Fruit fly (Drosophila melanogaster): Measurements from ENCODE around the gene kz.
A peak's percentile ranks its signal among the peaks of the same experiment; 100 is the strongest.

The kz gene

DNA sequence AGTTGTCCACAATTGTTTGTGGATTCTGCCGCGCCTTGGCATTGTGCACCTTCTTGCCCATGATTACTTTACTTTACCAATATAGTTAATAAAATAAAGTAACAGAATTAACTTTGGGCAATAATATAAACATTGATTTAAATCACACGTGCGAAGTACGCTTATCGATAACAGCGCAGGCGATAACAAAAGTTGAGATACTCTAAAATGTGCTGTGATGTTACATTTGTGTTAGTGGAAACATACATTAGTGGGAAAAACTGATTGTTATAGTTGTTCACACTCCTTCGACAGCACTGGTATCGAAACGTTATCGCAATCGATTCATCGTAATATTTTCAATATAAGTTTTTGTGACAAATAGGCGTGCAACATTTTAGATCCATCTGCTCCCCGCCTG, at the start of gene kz:
Gene kz, minus strand, starts transcription at position 194 of the 400 bp plus-strand sequence.
- TF ChIP-seq Lpt (GFP tag; optimal IDR thresholded peaks at IDR 0.05): no peak
- TF ChIP-seq fd85E (GFP tag; optimal IDR thresholded peaks at IDR 0.05): no peak
- TF ChIP-seq Sox102F (GFP tag; optimal IDR thresholded peaks at IDR 0.05): no peak
- no peak for TF ChIP-seq CG11294 (GFP tag; IDR thresholded peaks at IDR 0.05)
- TF ChIP-seq CG32006 (GFP tag; optimal IDR thresholded peaks at IDR 0.05): no peak
- TF ChIP-seq Sox15 (GFP tag; optimal IDR thresholded peaks at IDR 0.05): no peak
- TF ChIP-seq Met (GFP tag; optimal IDR thresholded peaks at IDR 0.05): no peak
- no peak for TF ChIP-seq Hr4 (GFP tag; optimal IDR thresholded peaks at IDR 0.05)
- no peak for TF ChIP-seq topi (GFP tag; optimal IDR thresholded peaks at IDR 0.05)
- no peak for TF ChIP-seq CG3919 (GFP tag; optimal IDR thresholded peaks at IDR 0.05)

DNA sequence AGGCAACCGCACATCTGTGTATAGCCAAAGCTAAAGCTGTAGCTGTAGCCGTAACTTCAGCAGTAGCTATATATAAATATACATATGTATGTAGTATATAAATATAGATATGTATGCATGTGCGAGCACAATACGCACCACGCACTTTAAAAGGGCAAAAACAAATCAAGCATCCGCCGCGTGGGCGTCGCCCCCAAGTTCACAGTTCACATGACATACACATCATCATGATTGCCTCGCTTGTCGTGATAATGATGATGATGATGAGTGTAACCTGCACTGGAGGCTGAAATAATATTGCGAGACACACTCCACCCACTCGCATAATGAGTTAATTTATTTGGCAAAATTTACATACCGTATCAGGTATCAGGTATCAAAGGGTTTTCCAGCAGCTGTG, 49.2 kb upstream of the kz start:
- TF ChIP-seq CG34406 (GFP tag; optimal IDR thresholded peaks at IDR 0.05) (no peak), CG11902 (GFP tag; optimal IDR thresholded peaks at IDR 0.05) (no peak), Gug (GFP tag; IDR thresholded peaks at IDR 0.05) (no peak), CG32006 (GFP tag; optimal IDR thresholded peaks at IDR 0.05) (no peak), svp (GFP tag) (peak; percentile 73), Ets21C (GFP tag; optimal IDR thresholded peaks at IDR 0.05) (no peak), achi (GFP tag; optimal IDR thresholded peaks at IDR 0.05) (no peak)

DNA sequence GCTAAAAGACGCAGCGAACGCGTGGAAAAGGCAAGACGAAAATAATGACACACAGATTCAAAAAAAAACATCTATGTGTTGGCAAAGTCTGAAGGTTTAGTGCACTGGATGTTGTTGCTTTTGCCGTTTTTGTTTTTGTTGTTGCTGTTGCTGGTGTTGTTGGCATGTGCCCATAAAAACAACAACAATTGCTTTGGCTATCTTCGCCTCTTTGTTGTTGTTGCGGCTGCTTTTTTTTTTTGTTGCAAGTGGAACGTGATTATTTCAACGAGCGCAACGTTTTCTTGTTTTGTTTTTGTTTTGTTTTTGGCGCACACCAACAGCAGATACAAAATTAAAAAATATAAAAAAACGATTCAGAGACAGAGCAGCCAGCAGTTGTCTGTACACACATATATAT, 47.3 kb upstream of the kz start:
- no peak for TF ChIP-seq fkh (GFP tag; optimal IDR thresholded peaks at IDR 0.05)
- TF ChIP-seq CG8632 (GFP tag; optimal IDR thresholded peaks at IDR 0.05): peak; percentile 39
- TF ChIP-seq CG8319 (GFP tag; optimal IDR thresholded peaks at IDR 0.05): no peak
- TF ChIP-seq Gug (GFP tag; IDR thresholded peaks at IDR 0.05): peak; percentile 80
- TF ChIP-seq Eip93F (GFP tag; optimal IDR thresholded peaks at IDR 0.05): no peak
- peak; percentile 65 for TF ChIP-seq CG3032 (tag; optimal IDR thresholded peaks at IDR 0.05)
- peak; percentile 94 for TF ChIP-seq CG6163 (GFP tag; IDR thresholded peaks at IDR 0.05)
- TF ChIP-seq CG32006 (GFP tag; optimal IDR thresholded peaks at IDR 0.05): peak; percentile 72
- TF ChIP-seq Hr38 (GFP tag; optimal IDR thresholded peaks at IDR 0.05): no peak
- TF ChIP-seq Ets96B (tag; optimal IDR thresholded peaks at IDR 0.05): peak; percentile 61
- TF ChIP-seq Hr4 (GFP tag; optimal IDR thresholded peaks at IDR 0.05): peak; percentile 11
- TF ChIP-seq cyc (GFP tag; optimal IDR thresholded peaks at IDR 0.05): no peak
- peak; percentile 95 for TF ChIP-seq CG8119 (GFP tag; IDR thresholded peaks at IDR 0.05)
- TF ChIP-seq CG10631 (GFP tag; optimal IDR thresholded peaks at IDR 0.05): peak; percentile 48
- peak; percentile 74 for TF ChIP-seq dac (GFP tag; optimal IDR thresholded peaks at IDR 0.05)
- TF ChIP-seq Eip78C (GFP tag): peak; percentile 81
- TF ChIP-seq acj6 (GFP tag; optimal IDR thresholded peaks at IDR 0.05): peak; percentile 16
- TF ChIP-seq dsx (GFP tag; optimal IDR thresholded peaks at IDR 0.05; ENCODE audit: poor library complexity, severe bottlenecking): peak; percentile 74
- TF ChIP-seq CG4318 (GFP tag; optimal IDR thresholded peaks at IDR 0.05): no peak
- peak; percentile 93 for TF ChIP-seq CG6808 (GFP tag; optimal IDR thresholded peaks at IDR 0.05)
- no peak for TF ChIP-seq Sox15 (GFP tag; optimal IDR thresholded peaks at IDR 0.05)
- peak; percentile 73 to 85 for TF ChIP-seq salr (GFP tag; optimal IDR thresholded peaks at IDR 0.05)
- no peak for TF ChIP-seq topi (GFP tag; optimal IDR thresholded peaks at IDR 0.05)
- TF ChIP-seq ss (GFP tag; optimal IDR thresholded peaks at IDR 0.05): peak; percentile 98 to 99
- peak; percentile 91 for TF ChIP-seq CG15336 (GFP tag; IDR thresholded peaks at IDR 0.05)
- peak; percentile 95 for TF ChIP-seq eg (GFP tag; IDR thresholded peaks at IDR 0.05)
- no peak for TF ChIP-seq lz (GFP tag; optimal IDR thresholded peaks at IDR 0.05)
- TF ChIP-seq CG11762 (GFP tag; optimal IDR thresholded peaks at IDR 0.05; ENCODE audit: insufficient read depth): peak; percentile 57
- TF ChIP-seq fd85E (GFP tag; optimal IDR thresholded peaks at IDR 0.05): peak; percentile 33
- TF ChIP-seq vri (GFP tag; optimal IDR thresholded peaks at IDR 0.05): peak; percentile 4
- TF ChIP-seq Ets21C (GFP tag; optimal IDR thresholded peaks at IDR 0.05): no peak
- TF ChIP-seq CG6792 (GFP tag; optimal IDR thresholded peaks at IDR 0.05): no peak
- TF ChIP-seq Sox102F (GFP tag; optimal IDR thresholded peaks at IDR 0.05): no peak
- TF ChIP-seq CG16779 (tag; optimal IDR thresholded peaks at IDR 0.05): peak; percentile 94
- TF ChIP-seq Hr39 (GFP tag; optimal IDR thresholded peaks at IDR 0.05): no peak
- TF ChIP-seq esn (GFP tag; optimal IDR thresholded peaks at IDR 0.05): no peak
- no peak for TF ChIP-seq Blimp-1 (GFP tag; optimal IDR thresholded peaks at IDR 0.05)
- TF ChIP-seq pdm3 (GFP tag; optimal IDR thresholded peaks at IDR 0.05): peak; percentile 56
- TF ChIP-seq spab (GFP tag; optimal IDR thresholded peaks at IDR 0.05): peak; percentile 87
- TF ChIP-seq Eip75B (GFP tag; optimal IDR thresholded peaks at IDR 0.05): peak; percentile 67
- peak; percentile 94 for TF ChIP-seq Lpt (GFP tag; optimal IDR thresholded peaks at IDR 0.05)
